Worm (Caenorhabditis elegans) whole organism, young adult: ENCODE results near the gene F57A10.4.
"Not testable (repeated sequence)": the region's sequence is repeated elsewhere in the genome, so short reads cannot be mapped to it uniquely, and the experiment has no call there.

Experiments used
- B0019.2 ChIP-seq: fragments of 200-800 bp; sonication (Bioruptor generic); conservative IDR thresholded peaks from 2 replicates; pipeline ENCODE4 v1.3.6; 2022; ENCODE audit warnings: missing genetic modification reagents, missing genetic modification characterization, missing compliant biosample characterization
- C06A6.2 ChIP-seq: fragments of 200-800 bp; sonication (Bioruptor generic); conservative IDR thresholded peaks from 2 replicates; pipeline ENCODE4 v1.3.6; 2022; ENCODE audit warnings: missing genetic modification characterization, missing compliant biosample characterization
- F33H1.4 ChIP-seq: fragments of 200-800 bp; sonication (Bioruptor generic); IDR thresholded peaks from 2 replicates; pipeline ENCODE4 v1.3.6; 2022; ENCODE audit warnings: missing genetic modification reagents, missing genetic modification characterization, missing compliant biosample characterization
- T07F8.4 ChIP-seq: sonication (generic microtip); optimal IDR thresholded peaks from 2 replicates; lab custom pipeline; 2016; ENCODE audit warnings: mild to moderate bottlenecking, missing genetic modification characterization, moderate library complexity, missing compliant biosample characterization
- ama-1 ChIP-seq, 3 experiments: fragments of 150-350 bp in 1 of 3; sonication (generic microtip) in 2 of 3; optimal IDR thresholded peaks; 2 replicates each; lab custom pipeline; 2014 to 2018; ENCODE audit warnings: missing biosample characterization in 2 of 3, missing genetic modification characterization in 2 of 3, missing genetic modification reagents in 2 of 3
- aptf-3 ChIP-seq: fragments of 200-800 bp; sonication (Bioruptor generic); IDR thresholded peaks from 2 replicates; pipeline ENCODE4 v1.3.6; 2022; ENCODE audit warnings: missing genetic modification characterization, missing compliant biosample characterization
- ceh-40 ChIP-seq: fragments of 200-800 bp; sonication (Bioruptor generic); IDR thresholded peaks from 2 replicates; pipeline ENCODE4 v1.3.6; 2022; ENCODE audit warnings: missing genetic modification characterization, missing compliant biosample characterization
- him-1 ChIP-seq: sonication (generic microtip); optimal IDR thresholded peaks from 2 replicates; lab custom pipeline; 2016; ENCODE audit warnings: missing genotype, missing genetic modification reagents, missing genetic modification characterization, missing compliant biosample characterization
- lir-1 ChIP-seq: fragments of 200-800 bp; sonication (Bioruptor generic); conservative IDR thresholded peaks from 2 replicates; pipeline ENCODE4 v1.3.6; 2022; ENCODE audit warnings: missing genetic modification reagents, missing genetic modification characterization, missing compliant biosample characterization
- nfya-1 ChIP-seq: sonication (generic microtip); optimal IDR thresholded peaks from 2 replicates; lab custom pipeline; 2017; ENCODE audit warnings: antibody characterized with exemption, missing compliant biosample characterization, missing genetic modification characterization, borderline replicate concordance; ENCODE audit not compliant: insufficient read depth
- nhr-90 ChIP-seq: sonication (generic microtip); optimal IDR thresholded peaks from 2 replicates; lab custom pipeline; 2016; ENCODE audit warnings: missing genotype, mild to moderate bottlenecking, missing genetic modification characterization, missing compliant biosample characterization
- pha-4 ChIP-seq: fragments of 150-350 bp; sonication (generic microtip); optimal IDR thresholded peaks from 2 replicates; lab custom pipeline; 2014; ENCODE audit warnings: missing biosample characterization, missing genetic modification reagents, missing genetic modification characterization
- rpc-1 ChIP-seq, 2 experiments: fragments of 150-350 bp in 1 of 2; sonication (generic microtip) in 1 of 2; optimal IDR thresholded peaks; 2 replicates each; lab custom pipeline; 2014 to 2018; ENCODE audit warnings: missing biosample characterization in 1 of 2, missing genetic modification characterization in 1 of 2, missing genetic modification reagents in 1 of 2, missing genotype in 1 of 2

DNA sequence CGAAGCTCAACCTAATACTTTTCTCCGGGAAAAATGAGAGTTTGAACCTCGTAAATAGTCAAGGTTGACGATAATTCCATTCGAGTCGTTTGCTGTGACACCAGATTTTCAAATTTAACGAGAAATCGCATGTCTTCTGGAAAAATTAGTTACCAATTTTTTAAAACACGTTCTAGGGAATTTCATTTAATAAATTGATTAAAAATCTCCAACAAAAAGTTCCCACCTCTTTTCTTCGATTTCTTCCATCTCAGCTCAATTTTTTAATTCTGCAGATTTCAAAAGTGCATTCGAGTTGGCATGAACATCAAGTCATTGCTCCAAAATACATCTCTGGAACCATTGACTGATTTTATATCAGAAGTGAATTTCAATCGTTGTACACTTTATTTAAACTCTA, 42.7 kb downstream of the F57A10.4 start, which contains the start of gene nhr-282:
- TF ChIP-seq aptf-3 (GFP tag; lab: Robert Waterston, UW); him-1; rpc-1 (optimal IDR thresholded peaks at IDR 0.05; lab: Kevin White, UChicago); rpc-1 (tag; optimal IDR thresholded peaks at IDR 0.05; lab: Kevin White, UChicago); B0019.2; C06A6.2 (GFP tag; lab: Robert Waterston, UW); T07F8.4 (tag; lab: Kevin White, UChicago); nhr-90 (tag; lab: Kevin White, UChicago); F33H1.4 (GFP tag; lab: Robert Waterston, UW); ama-1 (optimal IDR thresholded peaks at IDR 0.05; lab: Kevin White, UChicago); ama-1 (GFP tag; optimal IDR thresholded peaks at IDR 0.05; lab: Kevin White, UChicago); lir-1 (GFP tag; lab: Robert Waterston, UW); ceh-40 (GFP tag; lab: Robert Waterston, UW); nfya-1 (tag; lab: Kevin White, UChicago); pha-4 (tag; lab: Kevin White, UChicago): not testable (repeated sequence)
